Worm (Caenorhabditis elegans): ENCODE measurements around the gene F01G10.4.

DNA sequence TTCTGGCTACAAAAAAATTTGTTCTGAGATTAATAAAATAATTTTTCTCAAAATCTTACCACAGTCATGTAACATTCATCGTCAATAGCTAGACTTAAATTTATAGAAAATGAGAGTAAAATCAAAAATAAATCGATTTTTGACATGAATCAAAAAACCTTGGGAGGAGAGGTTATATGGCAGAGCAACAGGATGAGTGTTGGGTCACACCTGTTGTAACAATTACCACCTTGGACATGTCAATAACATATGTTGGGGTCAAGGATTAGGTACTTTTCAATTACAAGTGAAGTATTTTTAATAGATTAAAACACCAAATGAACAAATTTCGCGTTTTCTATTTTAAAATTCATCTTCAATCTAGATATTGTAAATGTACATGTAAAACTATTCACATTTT lies 9.3 kb upstream of the F01G10.4 start, which contains the start of gene lipl-7:
- no peak for TF ChIP-seq ceh-90 (tag; optimal IDR thresholded peaks at IDR 0.05)
- TF ChIP-seq ztf-11 (tag; optimal IDR thresholded peaks at IDR 0.05) = no peak
